Fruit fly (Drosophila melanogaster) Kc167 (cell line): ENCODE results near the gene Cmtr1.

Experiments
- Myc ChIP-seq: fragments of >200 bp; optimal IDR thresholded peaks from 2 replicates; lab custom pipeline; 2017; ENCODE audit warnings: missing external identifiers
- h ChIP-seq: fragments of >200 bp; optimal IDR thresholded peaks from 3 replicates; lab custom pipeline; 2018; ENCODE audit warnings: missing external identifiers
- psq ChIP-seq: fragments of >200 bp; optimal IDR thresholded peaks from 2 replicates; lab custom pipeline; 2017; ENCODE audit warnings: missing external identifiers
- ttk ChIP-seq: sonication (Bioruptor generic); optimal IDR thresholded peaks from 2 replicates; lab custom pipeline; 2017; ENCODE audit warnings: missing external identifiers

DNA sequence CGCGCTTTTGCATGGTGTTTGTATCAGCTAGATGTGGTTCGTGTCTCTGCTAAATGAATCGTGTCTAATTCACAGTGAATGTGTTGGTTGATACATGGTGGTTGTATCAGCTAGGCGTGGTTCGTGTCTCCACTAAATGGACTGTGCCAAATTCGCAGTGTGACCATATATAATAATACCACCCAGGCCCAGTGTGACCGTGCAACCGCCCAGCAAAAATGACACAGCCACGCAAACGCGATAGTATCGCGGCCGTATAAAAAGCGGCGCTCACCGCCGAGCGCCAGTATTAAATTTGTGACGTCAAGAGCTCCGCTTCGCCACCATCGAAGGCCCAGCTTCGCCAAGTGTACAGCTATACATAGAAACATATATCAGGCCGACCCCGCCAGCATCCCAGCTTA is 5.0 kb upstream of the Cmtr1 start, which contains the start of gene cib:
- TF ChIP-seq psq (lab: Kevin White, UChicago) (no peak), h (lab: Kevin White, UChicago) (no peak), ttk (lab: Kevin White, UChicago) (no peak), Myc (lab: Kevin White, UChicago) (no peak)
